Fruit fly (Drosophila melanogaster) whole organism, adult: Measurements from ENCODE around the gene CG42655.

Experiments used
- CG11617 ChIP-seq: fragments of 200-800 bp; sonication (Bioruptor generic); optimal IDR thresholded peaks from 2 replicates; lab custom pipeline; 2017; ENCODE audit warnings: mild to moderate bottlenecking, missing biosample characterization, missing genetic modification reagents, missing genetic modification characterization
- CG12768 ChIP-seq: fragments of 200-800 bp; sonication (Bioruptor generic); optimal IDR thresholded peaks from 2 replicates; lab custom pipeline; 2017; ENCODE audit warnings: missing biosample characterization, missing genetic modification characterization, mild to moderate bottlenecking, moderate library complexity, missing genetic modification reagents
- CG14711 ChIP-seq: fragments of 200-800 bp; sonication (Bioruptor generic); optimal IDR thresholded peaks from 2 replicates; lab custom pipeline; 2018; ENCODE audit warnings: missing biosample characterization, mild to moderate bottlenecking, missing genetic modification characterization, moderate library complexity
- CG1620 ChIP-seq: fragments of 200-800 bp; sonication (Bioruptor generic); optimal IDR thresholded peaks from 2 replicates; lab custom pipeline; 2016; ENCODE audit warnings: missing biosample characterization, missing genetic modification characterization
- CG33017 ChIP-seq: fragments of 200-800 bp; sonication (Bioruptor generic); optimal IDR thresholded peaks from 2 replicates; lab custom pipeline; 2018; ENCODE audit warnings: missing biosample characterization, mild to moderate bottlenecking, missing genetic modification characterization, moderate library complexity
- CG5204 ChIP-seq: fragments of 200-800 bp; sonication (Bioruptor generic); optimal IDR thresholded peaks from 2 replicates; lab custom pipeline; 2016; ENCODE audit warnings: missing biosample characterization, missing genetic modification characterization
- CG7045 ChIP-seq: fragments of 200-800 bp; sonication (Bioruptor generic); optimal IDR thresholded peaks from 2 replicates; lab custom pipeline; 2017; ENCODE audit warnings: missing biosample characterization, mild to moderate bottlenecking, missing genetic modification characterization
- CG7101 ChIP-seq: fragments of 200-800 bp; sonication (Bioruptor generic); optimal IDR thresholded peaks from 2 replicates; lab custom pipeline; 2018; ENCODE audit warnings: missing biosample characterization, mild to moderate bottlenecking, missing genetic modification characterization, moderate library complexity
- Clk ChIP-seq: fragments of 200-800 bp; sonication (Bioruptor generic); optimal IDR thresholded peaks from 2 replicates; lab custom pipeline; 2017; ENCODE audit warnings: missing biosample characterization, missing genetic modification characterization
- Crg-1 ChIP-seq: fragments of 200-800 bp; sonication (Bioruptor generic); optimal IDR thresholded peaks from 2 replicates; lab custom pipeline; 2016; ENCODE audit warnings: missing biosample characterization, missing genetic modification characterization
- Hr96 ChIP-seq: fragments of 200-800 bp; sonication (Bioruptor generic); optimal IDR thresholded peaks from 2 replicates; lab custom pipeline; 2016; ENCODE audit warnings: missing biosample characterization, missing genetic modification characterization
- Mnt ChIP-seq: fragments of 200-800 bp; sonication (Bioruptor generic); optimal IDR thresholded peaks from 2 replicates; lab custom pipeline; 2016; ENCODE audit warnings: missing biosample characterization, mild to moderate bottlenecking, missing genetic modification characterization
- bab1 ChIP-seq: fragments of 200-800 bp; sonication (Bioruptor generic); optimal IDR thresholded peaks from 3 replicates; lab custom pipeline; 2019; ENCODE audit warnings: missing biosample characterization, mild to moderate bottlenecking, missing genetic modification characterization, moderate library complexity
- cic ChIP-seq: fragments of 200-800 bp; sonication (Bioruptor generic); optimal IDR thresholded peaks from 2 replicates; lab custom pipeline; 2017; ENCODE audit warnings: missing biosample characterization, mild to moderate bottlenecking, missing genetic modification characterization, moderate library complexity
- cnc ChIP-seq, 2 experiments: fragments of >200 bp; optimal IDR thresholded peaks; 2 replicates each; lab custom pipeline; 2017
- kay ChIP-seq: fragments of 200-800 bp; sonication (Bioruptor generic); peaks from one replicate; lab custom pipeline; 2016; ENCODE audit warnings: missing biosample characterization, missing genetic modification characterization, borderline replicate concordance
- ovo ChIP-seq: fragments of 200-800 bp; sonication (Bioruptor generic); optimal IDR thresholded peaks from 2 replicates; lab custom pipeline; 2016; ENCODE audit warnings: missing biosample characterization, missing genetic modification characterization
- pad ChIP-seq: fragments of 200-800 bp; sonication (Bioruptor generic); optimal IDR thresholded peaks from 3 replicates; lab custom pipeline; 2017; ENCODE audit warnings: missing biosample characterization, missing genetic modification characterization, mild to moderate bottlenecking, moderate library complexity, missing genetic modification reagents
- tj ChIP-seq: fragments of 200-800 bp; sonication (Bioruptor generic); optimal IDR thresholded peaks from 3 replicates; lab custom pipeline; 2017; ENCODE audit warnings: missing biosample characterization, mild to moderate bottlenecking, missing genetic modification characterization, moderate library complexity
- toe ChIP-seq: fragments of 200-800 bp; sonication (Bioruptor generic); optimal IDR thresholded peaks from 2 replicates; lab custom pipeline; 2016; ENCODE audit warnings: missing biosample characterization, missing genetic modification characterization

CG42655 gene

DNA sequence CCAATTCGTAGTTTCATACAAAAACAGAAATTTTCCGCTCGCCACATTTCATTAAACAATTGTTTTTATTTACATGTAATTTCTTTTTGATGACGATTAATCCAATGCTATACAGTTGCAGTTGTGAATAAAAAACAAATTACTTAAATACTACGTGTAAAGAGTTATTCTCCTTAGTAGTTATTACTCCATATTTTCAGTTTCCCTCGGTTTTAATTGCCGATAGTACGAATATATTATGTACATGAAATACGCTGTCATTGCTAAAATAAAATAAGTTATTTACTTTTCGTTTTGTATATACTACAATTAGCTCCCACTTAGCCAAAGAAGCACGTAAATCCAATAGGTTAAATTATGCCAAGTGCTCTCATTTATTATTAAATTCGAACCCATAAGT is at the start of gene CG42655:
TSS of gene CG42655 (minus strand) at position 101 of the 400 bp plus-strand sequence.
- TF ChIP-seq Mnt (GFP tag; lab: Kevin White, UChicago) (no peak), CG12768 (GFP tag; lab: Kevin White, UChicago) (no peak), Crg-1 (GFP tag; lab: Kevin White, UChicago) (no peak), CG1620 (GFP tag; lab: Kevin White, UChicago) (no peak), CG7101 (no peak), Clk (GFP tag; lab: Kevin White, UChicago) (no peak), kay (GFP tag; lab: Kevin White, UChicago) (no peak), bab1 (no peak), cnc (optimal IDR thresholded peaks at IDR 0.05; lab: Kevin White, UChicago) (no peak), CG14711 (tag; lab: Kevin White, UChicago) (no peak), ovo (no peak), CG11617 (GFP tag; lab: Kevin White, UChicago) (no peak), tj (GFP tag; lab: Kevin White, UChicago) (no peak), cic (GFP tag; lab: Kevin White, UChicago) (no peak)

DNA sequence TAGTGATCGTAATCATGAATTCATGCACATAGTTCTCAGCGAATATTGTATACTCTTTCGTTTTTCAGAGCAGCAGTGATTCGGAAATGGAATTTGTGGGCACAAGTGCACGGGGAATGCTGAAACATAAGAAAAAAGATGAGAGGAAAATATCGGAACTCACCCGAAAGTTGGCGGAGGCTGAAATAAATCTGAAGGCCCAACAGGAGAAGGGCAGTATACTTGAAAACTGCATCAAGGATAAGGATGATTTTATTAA is 49.7 kb upstream of the CG42655 start:
- no peak for TF ChIP-seq pad
- no peak for TF ChIP-seq CG33017
- TF ChIP-seq CG1620 (GFP tag; lab: Kevin White, UChicago) = no peak
- no peak for TF ChIP-seq Mnt (GFP tag; lab: Kevin White, UChicago)
- no peak for TF ChIP-seq CG7101

DNA sequence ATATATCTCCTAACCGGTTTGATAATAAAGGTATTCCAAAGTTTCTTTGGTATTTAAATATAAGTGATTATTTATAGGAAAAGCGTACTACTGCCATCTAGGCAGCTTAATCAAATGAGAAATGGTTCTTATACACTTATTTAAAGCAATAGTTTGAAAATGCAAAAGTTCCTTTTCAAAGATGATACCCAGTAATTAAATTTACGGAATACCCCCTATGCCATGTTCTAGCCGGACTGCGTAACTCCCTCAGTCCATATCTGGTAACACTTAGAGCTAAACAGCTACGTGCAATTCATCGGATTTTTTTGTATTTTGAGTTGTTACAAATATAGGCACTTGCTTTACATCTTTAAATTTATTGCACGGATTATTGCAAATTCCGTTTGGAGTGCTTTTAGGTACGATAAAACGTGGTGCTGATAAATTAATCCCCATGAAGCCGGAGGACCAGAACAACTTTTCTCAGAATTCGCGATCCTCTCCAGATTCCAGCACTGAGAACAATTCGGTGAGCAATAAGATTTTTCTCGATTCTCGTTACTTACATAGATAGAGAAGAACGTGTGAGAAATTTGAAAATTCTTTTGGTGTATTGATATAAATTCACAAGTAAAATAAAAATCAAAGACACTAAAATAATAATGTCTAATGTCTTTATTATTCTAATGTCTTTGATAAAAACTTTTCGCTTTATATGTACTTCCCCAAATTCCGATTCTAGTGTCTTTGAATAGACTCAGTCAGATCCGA is 49.1 kb upstream of the CG42655 start, which contains the start of gene CG7668:
TSS of gene CG7668 (plus strand) at position 255 of the 753 bp plus-strand sequence.
- TF ChIP-seq Mnt (GFP tag; lab: Kevin White, UChicago) (peak; percentile 62), CG7101 (peak; percentile 89), Clk (GFP tag; lab: Kevin White, UChicago) (peak; percentile 80), pad (peak; percentile 66), CG11617 (GFP tag; lab: Kevin White, UChicago) (peak; percentile 86), cnc (optimal IDR thresholded peaks at IDR 0.05; lab: Kevin White, UChicago) (no peak), CG12768 (GFP tag; lab: Kevin White, UChicago) (peak; percentile 87), tj (GFP tag; lab: Kevin White, UChicago) (peak; percentile 59), cic (GFP tag; lab: Kevin White, UChicago) (peak; percentile 63), Hr96 (GFP tag; lab: Kevin White, UChicago) (no peak), ovo (peak; percentile 43), CG1620 (GFP tag; lab: Kevin White, UChicago) (peak; percentile 78), kay (GFP tag; lab: Kevin White, UChicago) (peak; percentile 75), bab1 (peak; percentile 92), CG14711 (tag; lab: Kevin White, UChicago) (peak; percentile 82), CG33017 (peak; percentile 85), CG7045 (GFP tag; lab: Kevin White, UChicago) (peak; percentile 85), toe (GFP tag; lab: Kevin White, UChicago) (peak; percentile 85), CG5204 (GFP tag; lab: Kevin White, UChicago) (peak; percentile 76), Crg-1 (GFP tag; lab: Kevin White, UChicago) (peak; percentile 71)

DNA sequence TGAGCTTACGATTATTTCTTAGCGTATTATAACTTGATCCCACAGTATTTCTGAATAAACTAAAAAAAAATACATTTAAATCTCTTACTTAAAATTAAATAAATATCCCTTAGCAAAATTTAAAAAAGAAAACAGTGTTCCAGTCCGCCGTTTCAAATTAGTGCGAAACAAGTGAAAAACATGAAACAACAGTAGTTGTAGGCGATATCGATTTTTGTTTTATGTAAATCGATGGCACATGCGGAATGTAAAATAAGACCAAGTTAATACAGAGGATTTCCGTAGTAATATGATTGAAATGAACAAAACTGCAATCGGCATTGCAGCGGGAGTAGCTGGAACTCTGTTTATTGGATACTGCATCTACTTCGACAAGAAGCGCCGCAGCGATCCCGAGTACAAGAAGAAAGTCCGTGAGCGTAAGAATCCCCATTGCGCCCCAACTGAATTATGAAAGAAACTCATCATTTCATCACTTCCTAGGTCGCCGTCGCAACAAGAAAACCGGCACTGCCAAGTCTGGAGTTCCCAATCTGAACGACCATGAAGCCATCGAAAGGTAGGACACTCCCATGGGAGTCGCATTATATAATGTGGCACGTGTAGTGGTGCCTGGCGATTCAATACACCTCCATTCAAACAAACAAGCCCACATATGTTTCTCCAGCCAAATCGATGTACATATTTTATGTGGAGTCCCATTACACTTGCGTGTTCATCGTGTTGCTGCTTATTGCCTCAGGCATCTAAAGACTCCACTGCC is 47.5 kb upstream of the CG42655 start:
- TF ChIP-seq Mnt (GFP tag; lab: Kevin White, UChicago) (peak; percentile 67), ovo (no peak)

DNA sequence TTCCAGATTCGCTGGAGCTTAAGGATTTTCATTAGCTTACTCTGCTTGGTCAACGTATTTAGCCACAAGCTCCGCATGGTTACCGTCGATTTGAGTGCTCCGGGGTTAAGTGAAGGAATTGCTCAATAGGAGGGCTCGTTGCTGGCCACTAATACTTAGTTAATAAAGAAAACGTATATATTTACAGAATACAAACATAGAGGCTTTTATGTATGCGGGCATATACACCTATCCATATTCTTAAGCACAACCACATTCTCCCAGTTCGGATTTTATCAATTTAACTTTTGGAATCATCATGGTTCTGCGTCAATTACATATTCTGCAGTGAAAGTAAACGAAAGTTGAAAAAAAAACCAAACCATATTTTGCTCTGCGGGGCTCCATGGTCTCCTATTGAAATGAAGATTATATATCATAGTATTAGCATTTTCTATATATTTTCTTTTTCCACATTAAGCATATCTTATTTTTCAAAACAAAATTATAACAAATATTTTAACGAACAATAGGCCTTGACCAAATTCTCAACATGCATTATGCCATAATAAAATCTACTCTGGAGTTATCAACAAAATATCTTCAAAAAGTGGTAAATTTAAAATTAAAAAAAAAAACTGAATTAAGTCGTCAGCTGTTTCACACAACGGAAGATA is 46.7 kb upstream of the CG42655 start, which contains the start of the genes Tom20 and Gabat:
TSS of gene Tom20 (plus strand) at position 564 of the 656 bp plus-strand sequence.
TSS of gene Gabat (minus strand) at position 606 of the 656 bp plus-strand sequence.
- TF ChIP-seq ovo (no peak), CG1620 (GFP tag; lab: Kevin White, UChicago) (no peak), kay (GFP tag; lab: Kevin White, UChicago) (no peak), CG12768 (GFP tag; lab: Kevin White, UChicago) (peak; percentile 45), CG5204 (GFP tag; lab: Kevin White, UChicago) (peak; percentile 33), CG7045 (GFP tag; lab: Kevin White, UChicago) (no peak), CG14711 (tag; lab: Kevin White, UChicago) (no peak)

DNA sequence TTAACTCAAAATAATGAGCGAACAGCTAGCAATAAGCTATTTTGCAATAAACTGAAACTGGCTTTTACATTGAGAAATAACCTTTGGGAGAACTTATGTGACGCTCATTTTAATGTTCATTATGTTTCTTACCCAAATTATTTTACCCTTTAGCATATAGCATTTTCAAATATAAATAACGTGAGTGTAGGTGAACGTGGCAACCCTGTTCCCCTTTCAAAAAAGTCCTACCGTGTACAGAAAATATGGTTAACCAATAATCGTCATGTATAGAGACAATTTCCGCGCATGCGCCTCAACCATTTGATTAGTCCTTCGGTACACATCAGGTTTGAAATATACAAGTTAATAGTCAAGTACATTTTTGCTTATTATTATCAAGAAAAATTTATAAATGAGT is 40.5 kb upstream of the CG42655 start:
- TF ChIP-seq Clk (GFP tag; lab: Kevin White, UChicago) (no peak), ovo (no peak), Hr96 (GFP tag; lab: Kevin White, UChicago) (no peak), CG33017 (no peak), Crg-1 (GFP tag; lab: Kevin White, UChicago) (no peak), CG12768 (GFP tag; lab: Kevin White, UChicago) (no peak), cnc (optimal IDR thresholded peaks at IDR 0.05; lab: Kevin White, UChicago) (no peak), CG5204 (GFP tag; lab: Kevin White, UChicago) (no peak), CG14711 (tag; lab: Kevin White, UChicago) (peak; percentile 36), bab1 (no peak), Mnt (GFP tag; lab: Kevin White, UChicago) (no peak), pad (no peak), kay (GFP tag; lab: Kevin White, UChicago) (peak; percentile 40), CG7045 (GFP tag; lab: Kevin White, UChicago) (no peak), CG1620 (GFP tag; lab: Kevin White, UChicago) (no peak), cic (GFP tag; lab: Kevin White, UChicago) (no peak), CG11617 (GFP tag; lab: Kevin White, UChicago) (no peak)
